Worm (Caenorhabditis elegans): ENCODE measurements around the gene C08F11.10.

- TF ChIP-seq snpc-4 (GFP tag; optimal IDR thresholded peaks at IDR 0.05) (peak; percentile 45), snpc-4 (tag; optimal IDR thresholded peaks at IDR 0.05) (peak in 3 of 4 experiments; percentile 77 to 85 (median 84)), fkh-3 (tag; optimal IDR thresholded peaks at IDR 0.05) (no peak), sea-2 (GFP tag; IDR thresholded peaks at IDR 0.05) (no peak), B0261.1 (tag; optimal IDR thresholded peaks at IDR 0.05) (no peak), zim-3 (tag; optimal IDR thresholded peaks at IDR 0.05) (no peak), Y79H2A.3 (GFP tag; conservative IDR thresholded peaks at IDR 0.05) (no peak), unc-62 (GFP tag; optimal IDR thresholded peaks at IDR 0.05) (no peak), ztf-26 (tag; optimal IDR thresholded peaks at IDR 0.05) (no peak), pha-4 (tag; optimal IDR thresholded peaks at IDR 0.05) (no peak), him-1 (tag; optimal IDR thresholded peaks at IDR 0.05) (no peak), lag-1 (GFP tag; IDR thresholded peaks at IDR 0.05) (no peak), gei-17 (GFP tag; optimal IDR thresholded peaks at IDR 0.05) (no peak), repo-1 (tag; optimal IDR thresholded peaks at IDR 0.05) (no peak)
Observed at ce11 chrIV:13687631-13688030, 38.6 kb upstream of the C08F11.10 start.

Measured in whole organism, young adult.